Fruit fly (Drosophila melanogaster): Measurements from ENCODE around the gene Eip74EF.

Gene Eip74EF

dm6 chr3L:17610896-17611711, 8.0 kb downstream of the Eip74EF start (continued):
- no peak for TF ChIP-seq btn (GFP tag; optimal IDR thresholded peaks at IDR 0.05)
- TF ChIP-seq ewg (GFP tag; optimal IDR thresholded peaks at IDR 0.05): peak; percentile 70
- peak; percentile 33 for TF ChIP-seq lilli (GFP tag; optimal IDR thresholded peaks at IDR 0.05)
- TF ChIP-seq CG14860 (GFP tag; IDR thresholded peaks at IDR 0.05; ENCODE audit: partially characterized antibody): no peak
- TF ChIP-seq CG17802 (tag; optimal IDR thresholded peaks at IDR 0.05): no peak
- TF ChIP-seq Trl (optimal IDR thresholded peaks at IDR 0.05): no peak
- no peak for TF ChIP-seq Trl (GFP tag; optimal IDR thresholded peaks at IDR 0.05)
- TF ChIP-seq CG1602 (GFP tag; optimal IDR thresholded peaks at IDR 0.05): peak; percentile 63
- peak; percentile 75 for TF ChIP-seq CG6254 (GFP tag; optimal IDR thresholded peaks at IDR 0.05)
- no peak for TF ChIP-seq bab2 (GFP tag; optimal IDR thresholded peaks at IDR 0.05)
- TF ChIP-seq CG4854 (GFP tag; optimal IDR thresholded peaks at IDR 0.05): no peak
- no peak for TF ChIP-seq CG43689 (GFP tag; IDR thresholded peaks at IDR 0.05)
- peak; percentile 68 for TF ChIP-seq CG16815 (GFP tag; optimal IDR thresholded peaks at IDR 0.05)
- TF ChIP-seq Fer3 (tag; optimal IDR thresholded peaks at IDR 0.05): no peak
- TF ChIP-seq cato (GFP tag; optimal IDR thresholded peaks at IDR 0.05; ENCODE audit: borderline replicate concordance): peak; percentile 39
- TF ChIP-seq fd3F (GFP tag; optimal IDR thresholded peaks at IDR 0.05): no peak
- TF ChIP-seq Scr (GFP tag; IDR thresholded peaks at IDR 0.05; ENCODE audit: partially characterized antibody): no peak
- TF ChIP-seq Sox102F (GFP tag; optimal IDR thresholded peaks at IDR 0.05): peak; percentile 83
- TF ChIP-seq CG14441 (GFP tag; IDR thresholded peaks at IDR 0.05): no peak
- TF ChIP-seq Hsf (GFP tag; optimal IDR thresholded peaks at IDR 0.05): peak; percentile 39
- TF ChIP-seq ato (GFP tag; IDR thresholded peaks at IDR 0.05; ENCODE audit: partially characterized antibody): no peak
- TF ChIP-seq Xrp1 (GFP tag; IDR thresholded peaks at IDR 0.05): peak; percentile 70
- no peak for TF ChIP-seq Mrtf (GFP tag; IDR thresholded peaks at IDR 0.05)
- TF ChIP-seq CG30431 (GFP tag; optimal IDR thresholded peaks at IDR 0.05): peak; percentile 51
- no peak for TF ChIP-seq Ets97D (GFP tag; optimal IDR thresholded peaks at IDR 0.05)
- TF ChIP-seq CG6654 (GFP tag; optimal IDR thresholded peaks at IDR 0.05): peak; percentile 65
- TF ChIP-seq slp2 (GFP tag; optimal IDR thresholded peaks at IDR 0.05): no peak
- TF ChIP-seq CG4328 (GFP tag; optimal IDR thresholded peaks at IDR 0.05): peak; percentile 12
- no peak for TF ChIP-seq Optix (GFP tag; IDR thresholded peaks at IDR 0.05)
- TF ChIP-seq br (optimal IDR thresholded peaks at IDR 0.05): no peak
- TF ChIP-seq dpn (GFP tag; optimal IDR thresholded peaks at IDR 0.05): peak in 1 of 2 experiments; percentile 53
- no peak for TF ChIP-seq B-H2 (GFP tag; optimal IDR thresholded peaks at IDR 0.05)
- no peak for TF ChIP-seq Deaf1 (tag; optimal IDR thresholded peaks at IDR 0.05)
- no peak for TF ChIP-seq CG15073 (GFP tag; optimal IDR thresholded peaks at IDR 0.05)
- no peak for TF ChIP-seq fu2 (GFP tag; optimal IDR thresholded peaks at IDR 0.05)
- TF ChIP-seq dm (GFP tag; optimal IDR thresholded peaks at IDR 0.05): no peak
- peak; percentile 51 for TF ChIP-seq CG6689 (GFP tag; IDR thresholded peaks at IDR 0.05)
- TF ChIP-seq tup (GFP tag; optimal IDR thresholded peaks at IDR 0.05): no peak
- TF ChIP-seq disco-r (GFP tag; optimal IDR thresholded peaks at IDR 0.05): no peak
- peak; percentile 68 for TF ChIP-seq sqz (GFP tag; optimal IDR thresholded peaks at IDR 0.05)
- peak; percentile 34 for TF ChIP-seq CG15696 (tag; optimal IDR thresholded peaks at IDR 0.05)
- TF ChIP-seq stwl (tag; optimal IDR thresholded peaks at IDR 0.05): no peak
- peak; percentile 52; the same call in 1 of the 2 replicates for TF ChIP-seq CG32772 (GFP tag; IDR thresholded peaks at IDR 0.05)
- peak; percentile 64 for TF ChIP-seq PHDP (tag; optimal IDR thresholded peaks at IDR 0.05)
- no peak for TF ChIP-seq klu (GFP tag; IDR thresholded peaks at IDR 0.05)
- TF ChIP-seq croc (GFP tag; conservative IDR thresholded peaks at IDR 0.05): peak; percentile 45; the same call in 2 of the 3 replicates
- no peak for TF ChIP-seq CG14014 (GFP tag; IDR thresholded peaks at IDR 0.05)
- peak; percentile 71 for TF ChIP-seq Ets65A (GFP tag)
- peak; percentile 60 for TF ChIP-seq row (GFP tag; IDR thresholded peaks at IDR 0.05)
- TF ChIP-seq tll (GFP tag; optimal IDR thresholded peaks at IDR 0.05): no peak
